Worm (Caenorhabditis elegans) whole organism, L4/young adult: ENCODE results near the gene fbxc-29.

ENCODE experiments used
- W03F9.2 ChIP-seq: fragments of 150-350 bp; optimal IDR thresholded peaks from 2 replicates; lab custom pipeline; 2014; ENCODE audit warnings: missing biosample characterization, missing genetic modification characterization
- dao-5 ChIP-seq: sonication (generic microtip); optimal IDR thresholded peaks from 2 replicates; lab custom pipeline; 2016; ENCODE audit warnings: missing genotype, missing genetic modification characterization, moderate library complexity, missing compliant biosample characterization
- him-1 ChIP-seq: sonication (generic microtip); optimal IDR thresholded peaks from 2 replicates; lab custom pipeline; 2016; ENCODE audit warnings: missing genotype, missing genetic modification reagents, missing genetic modification characterization, missing compliant biosample characterization

The fbxc-29 gene

ce11 chrII:915780-916179 lies at the start of gene fbxc-29:
Gene fbxc-29, plus strand, starts transcription at chrII:916080.
- TF ChIP-seq W03F9.2, result no peak
- TF ChIP-seq dao-5 (tag; lab: Kevin White, UChicago), result no peak
- TF ChIP-seq him-1, result no peak

ce11 chrII:866801-867200 lies 49.1 kb upstream of the fbxc-29 start, which contains the start of gene Y46B2A.3:
Gene Y46B2A.3, minus strand, starts transcription at chrII:866901.
- TF ChIP-seq him-1 (no peak), W03F9.2 (no peak), dao-5 (tag; lab: Kevin White, UChicago) (no peak)

ce11 chrII:868240-868864 lies 47.5 kb upstream of the fbxc-29 start, which contains the start of gene fbxc-51:
Gene fbxc-51, plus strand, starts transcription at chrII:868814.
- TF ChIP-seq W03F9.2 (no peak), him-1 (no peak), dao-5 (tag; lab: Kevin White, UChicago) (no peak)

- no peak for TF ChIP-seq him-1
- no peak for TF ChIP-seq W03F9.2
- no peak for TF ChIP-seq dao-5 (tag; lab: Kevin White, UChicago)
Measured at ce11 chrII:869316-869715, 46.6 kb upstream of the fbxc-29 start.

- TF ChIP-seq W03F9.2, result no peak
- TF ChIP-seq him-1, result no peak
- TF ChIP-seq dao-5 (tag; lab: Kevin White, UChicago), result no peak
Measured at ce11 chrII:872993-873787, 42.7 kb upstream of the fbxc-29 start, which contains the start of gene alg-2. Gene alg-2, plus strand, starts transcription at chrII:873212.

- no peak for TF ChIP-seq dao-5 (tag; lab: Kevin White, UChicago)
- no peak for TF ChIP-seq him-1
- TF ChIP-seq W03F9.2, result no peak
Measured at ce11 chrII:875739-876138, 40.1 kb upstream of the fbxc-29 start.

- TF ChIP-seq dao-5 (tag; lab: Kevin White, UChicago), result no peak
- no peak for TF ChIP-seq him-1
- TF ChIP-seq W03F9.2, result no peak
Measured at ce11 chrII:880666-881226, 35.1 kb upstream of the fbxc-29 start.

ce11 chrII:884204-884603 lies 31.7 kb upstream of the fbxc-29 start:
- TF ChIP-seq W03F9.2 (no peak), dao-5 (tag; lab: Kevin White, UChicago) (no peak), him-1 (no peak)

- TF ChIP-seq dao-5 (tag; lab: Kevin White, UChicago), result no peak
- TF ChIP-seq W03F9.2, result no peak
- no peak for TF ChIP-seq him-1
Measured at ce11 chrII:888024-888423, 27.9 kb upstream of the fbxc-29 start, which contains the start of gene T07D3.4. Gene T07D3.4, plus strand, starts transcription at chrII:888309.

ce11 chrII:900720-901332 lies 15.1 kb upstream of the fbxc-29 start, which contains the start of gene T07D3.9:
Gene T07D3.9, minus strand, starts transcription at chrII:900913.
- no peak for TF ChIP-seq W03F9.2
- TF ChIP-seq him-1, result no peak
- no peak for TF ChIP-seq dao-5 (tag; lab: Kevin White, UChicago)

- TF ChIP-seq W03F9.2 (no peak), him-1 (no peak), dao-5 (tag; lab: Kevin White, UChicago) (no peak)
Measured at ce11 chrII:901632-902031, 14.2 kb upstream of the fbxc-29 start, which contains the start of gene T07D3.2. Gene T07D3.2, plus strand, starts transcription at chrII:901932.

- TF ChIP-seq him-1 (no peak), W03F9.2 (no peak), dao-5 (tag; lab: Kevin White, UChicago) (no peak)
Measured at ce11 chrII:905335-905734, 10.5 kb upstream of the fbxc-29 start.

- TF ChIP-seq dao-5 (tag; lab: Kevin White, UChicago) (no peak), him-1 (no peak), W03F9.2 (no peak)
Measured at ce11 chrII:909554-909953, 6.3 kb upstream of the fbxc-29 start, which contains the start of the genes fbxc-24 and fbxc-27. Gene fbxc-24, minus strand, starts transcription at chrII:909654. Gene fbxc-27, plus strand, starts transcription at chrII:909769.

- TF ChIP-seq W03F9.2 (no peak), him-1 (no peak), dao-5 (tag; lab: Kevin White, UChicago) (no peak)
Measured at ce11 chrII:911680-912079, 4.2 kb upstream of the fbxc-29 start, which contains the start of gene fbxc-31. Gene fbxc-31, plus strand, starts transcription at chrII:911980.
